Worm (Caenorhabditis elegans) whole organism, L4 larva: ENCODE measurements around the gene his-16.
A peak's percentile ranks its signal among the peaks of the same experiment; 100 is the strongest.
"Not testable (repeated sequence)": the region's sequence is repeated elsewhere in the genome, so short reads cannot be mapped to it uniquely, and the experiment has no call there.

Source experiments
- aha-1 ChIP-seq: fragments of 150-350 bp; peaks from one replicate; lab custom pipeline; 2014; ENCODE audit warnings: missing biosample characterization, missing genetic modification characterization
- arid-1 ChIP-seq: fragments of 200-800 bp; sonication (Bioruptor generic); conservative IDR thresholded peaks from 2 replicates; pipeline ENCODE4 v1.3.6; 2022; ENCODE audit warnings: missing genetic modification reagents, missing genetic modification characterization, missing compliant biosample characterization
- daf-16 ChIP-seq, 3 experiments: sonication (generic microtip); optimal IDR thresholded peaks; 2 replicates each; lab custom pipeline; 2016 to 2017; ENCODE audit warnings: missing genetic modification characterization in 3 of 3, missing genetic modification reagents in 3 of 3, mild to moderate bottlenecking in 2 of 3, missing compliant biosample characterization in 2 of 3, missing biosample characterization in 1 of 3, moderate library complexity in 1 of 3
- daf-19 ChIP-seq: fragments of 200-800 bp; sonication (Bioruptor generic); conservative IDR thresholded peaks from 2 replicates; pipeline ENCODE4 v1.3.6; 2022; ENCODE audit warnings: missing genetic modification characterization, missing compliant biosample characterization
- dmd-6 ChIP-seq: fragments of 200-800 bp; sonication (Bioruptor generic); IDR thresholded peaks from 2 replicates; pipeline ENCODE4 v1.3.6; 2022; ENCODE audit warnings: missing genetic modification reagents, missing genetic modification characterization, missing compliant biosample characterization
- dve-1 ChIP-seq: sonication (generic microtip); optimal IDR thresholded peaks from 2 replicates; lab custom pipeline; 2017; ENCODE audit warnings: antibody characterized with exemption, mild to moderate bottlenecking, missing genetic modification characterization, missing compliant biosample characterization; ENCODE audit not compliant: insufficient read depth
- hlh-11 ChIP-seq: fragments of 200-800 bp; sonication (Bioruptor generic); optimal IDR thresholded peaks from 2 replicates; lab custom pipeline; 2018; ENCODE audit warnings: mild to moderate bottlenecking, missing genetic modification characterization, missing compliant biosample characterization
- hlh-30 ChIP-seq: sonication (generic microtip); optimal IDR thresholded peaks from 2 replicates; lab custom pipeline; 2017; ENCODE audit warnings: antibody characterized with exemption, mild to moderate bottlenecking, missing genetic modification characterization, missing compliant biosample characterization; ENCODE audit not compliant: insufficient read depth
- lin-1 ChIP-seq: fragments of 200-800 bp; sonication (Bioruptor generic); IDR thresholded peaks from 2 replicates; pipeline ENCODE4 v1.3.6; 2022; ENCODE audit warnings: missing genetic modification reagents, missing genetic modification characterization, missing compliant biosample characterization
- lin-29 ChIP-seq: fragments of 200-800 bp; sonication (Bioruptor generic); IDR thresholded peaks from 2 replicates; pipeline ENCODE4 v1.3.6; 2022; ENCODE audit warnings: missing genetic modification reagents, missing genetic modification characterization, missing compliant biosample characterization
- lin-38 ChIP-seq: fragments of 200-800 bp; sonication (Bioruptor generic); IDR thresholded peaks from 2 replicates; pipeline ENCODE4 v1.3.6; 2022; ENCODE audit warnings: missing genetic modification reagents, missing genetic modification characterization, missing compliant biosample characterization
- mes-2 ChIP-seq: sonication (generic microtip); optimal IDR thresholded peaks from 2 replicates; lab custom pipeline; 2016; ENCODE audit warnings: missing genotype, mild to moderate bottlenecking, missing genetic modification characterization, missing compliant biosample characterization; ENCODE audit not compliant: poor library complexity, severe bottlenecking
- nhr-102 ChIP-seq: sonication (generic microtip); optimal IDR thresholded peaks from 2 replicates; lab custom pipeline; 2016; ENCODE audit warnings: mild to moderate bottlenecking, missing genetic modification characterization, moderate library complexity, missing compliant biosample characterization
- nhr-28 ChIP-seq: fragments of 150-350 bp; optimal IDR thresholded peaks from 2 replicates; lab custom pipeline; 2014; ENCODE audit warnings: missing biosample characterization, missing genetic modification characterization
- nhr-42 ChIP-seq: fragments of 200-800 bp; sonication (Bioruptor generic); IDR thresholded peaks from 2 replicates; pipeline ENCODE4 v1.3.6; 2022; ENCODE audit warnings: missing genetic modification characterization, missing compliant biosample characterization
- nhr-77 ChIP-seq: fragments of 150-350 bp; optimal IDR thresholded peaks from 2 replicates; lab custom pipeline; 2014; ENCODE audit warnings: missing biosample characterization, missing genetic modification characterization
- pha-4 ChIP-seq, 2 experiments: fragments of 150-350 bp in 1 of 2; fragments of 200-800 bp in 1 of 2; sonication (Bioruptor generic) in 1 of 2; IDR thresholded peaks in 1 of 2; optimal IDR thresholded peaks in 1 of 2; 2 replicates each; pipeline versions ENCODE4 v1.3.6 to Lab custom; 2014 to 2022; ENCODE audit warnings: missing genetic modification characterization in 2 of 2, missing genetic modification reagents in 2 of 2, missing biosample characterization in 1 of 2, missing compliant biosample characterization in 1 of 2
- php-3 ChIP-seq: fragments of 200-800 bp; sonication (Bioruptor generic); IDR thresholded peaks from 2 replicates; pipeline ENCODE4 v1.3.6; 2022; ENCODE audit warnings: missing genetic modification reagents, missing genetic modification characterization, missing compliant biosample characterization
- pqm-1 ChIP-seq: sonication (generic microtip); optimal IDR thresholded peaks from 2 replicates; lab custom pipeline; 2017; ENCODE audit warnings: missing biosample characterization, missing genetic modification characterization
- snpc-1.2 ChIP-seq: fragments of 200-800 bp; sonication (Bioruptor generic); IDR thresholded peaks from 2 replicates; pipeline ENCODE4 v1.3.6; 2022; ENCODE audit warnings: missing genetic modification reagents, missing genetic modification characterization, missing compliant biosample characterization
- snpc-4 ChIP-seq: fragments of 150-350 bp; optimal IDR thresholded peaks from 2 replicates; lab custom pipeline; 2014; ENCODE audit warnings: missing biosample characterization, missing genetic modification characterization
- spr-1 ChIP-seq: sonication (generic microtip); optimal IDR thresholded peaks from 2 replicates; lab custom pipeline; 2016; ENCODE audit warnings: mild to moderate bottlenecking, missing genetic modification characterization, missing compliant biosample characterization
- unc-62 ChIP-seq, 3 experiments: fragments of 150-350 bp in 1 of 3; sonication (generic microtip); optimal IDR thresholded peaks in 2 of 3; peaks in 1 of 3; 1 replicate in 1 of 3; 2 replicates in 2 of 3; lab custom pipeline; 2014 to 2017; ENCODE audit warnings: missing biosample characterization in 3 of 3, missing genetic modification characterization in 3 of 3, missing genetic modification reagents in 3 of 3, missing genotype in 1 of 3
- zfp-2 ChIP-seq: sonication (generic microtip); optimal IDR thresholded peaks from 2 replicates; lab custom pipeline; 2016; ENCODE audit warnings: mild to moderate bottlenecking, missing genetic modification characterization, missing compliant biosample characterization
- zip-11 ChIP-seq: fragments of 200-800 bp; sonication (Bioruptor generic); IDR thresholded peaks from 2 replicates; pipeline ENCODE4 v1.3.6; 2022; ENCODE audit warnings: missing genetic modification characterization, missing compliant biosample characterization

The his-16 gene

ce11 chrII:13829123-13829996 is 11.4 kb upstream of the his-16 start (continued):
- TF ChIP-seq lin-38 (GFP tag; lab: Robert Waterston, UW) = peak; percentile 63
- peak; percentile 70 for TF ChIP-seq hlh-30
- TF ChIP-seq, all 104 proteins: peak for 36; not testable (repeated sequence) for 68

ce11 chrII:13828597-13828996 is 10.7 kb upstream of the his-16 start, which contains the start of gene his-42:
TSS of gene his-42 (minus strand) at chrII:13828697.
- TF ChIP-seq unc-62 (GFP tag; optimal IDR thresholded peaks at IDR 0.05 in 1 of 2; lab: Kevin White, UChicago) (peak in 1 of 2 experiments; percentile 27), unc-62 (tag; optimal IDR thresholded peaks at IDR 0.05; lab: Kevin White, UChicago) (no peak), zip-11 (GFP tag; lab: Robert Waterston, UW) (no peak)

ce11 chrII:13824570-13824969 is 6.6 kb upstream of the his-16 start:
- TF ChIP-seq nhr-77 (tag; lab: Kevin White, UChicago) = peak; percentile 72
- TF ChIP-seq daf-16 (GFP tag; optimal IDR thresholded peaks at IDR 0.05; lab: Kevin White, UChicago) = not testable (repeated sequence)
- TF ChIP-seq daf-16 (tag; optimal IDR thresholded peaks at IDR 0.05; lab: Kevin White, UChicago) = peak; percentile 32

- TF ChIP-seq arid-1 (GFP tag; lab: Robert Waterston, UW) (0 out of 2 replicates have a peak, but pooled peaks have one; percentile 41), nhr-42 (GFP tag; lab: Robert Waterston, UW) (0 out of 2 replicates have a peak, but pooled peaks have one; percentile 43), snpc-1.2 (GFP tag; lab: Robert Waterston, UW) (0 out of 2 replicates have a peak, but pooled peaks have one; percentile 51), lin-38 (GFP tag; lab: Robert Waterston, UW) (peak; percentile 46), nhr-102 (tag; lab: Kevin White, UChicago) (peak; percentile 2), php-3 (GFP tag; lab: Robert Waterston, UW) (0 out of 2 replicates have a peak, but pooled peaks have one; percentile 7)
These were observed 469 bp downstream of the his-16 start for ce11 chrII:13817474-13817873.

- TF ChIP-seq daf-19 (GFP tag; lab: Robert Waterston, UW) (0 out of 2 replicates have a peak, but pooled peaks have one; percentile 56), unc-62 (GFP tag; optimal IDR thresholded peaks at IDR 0.05 in 1 of 2; lab: Kevin White, UChicago) (peak in 1 of 2 experiments; percentile 87), unc-62 (tag; optimal IDR thresholded peaks at IDR 0.05; lab: Kevin White, UChicago) (no peak), aha-1 (tag; lab: Kevin White, UChicago) (peak; percentile 86), snpc-4 (tag; lab: Kevin White, UChicago) (no peak), hlh-30 (no peak)
- TF ChIP-seq, all 104 proteins: peak for 3
These were observed 2.4 kb downstream of the his-16 start for ce11 chrII:13815513-13815912.

ce11 chrII:13813950-13814349 is 4.0 kb downstream of the his-16 start:
- TF ChIP-seq aha-1 (tag; lab: Kevin White, UChicago) = peak; percentile 97
- TF ChIP-seq php-3 (GFP tag; lab: Robert Waterston, UW) = 0 out of 2 replicates have a peak, but pooled peaks have one; percentile 11
- TF ChIP-seq zfp-2 (tag; lab: Kevin White, UChicago) = no peak
- TF ChIP-seq hlh-30 = peak; percentile 26
- TF ChIP-seq lin-38 (GFP tag; lab: Robert Waterston, UW) = no peak
- peak; percentile 56 for TF ChIP-seq dve-1
- no peak for TF ChIP-seq spr-1 (tag; lab: Kevin White, UChicago)
- peak; percentile 76 for TF ChIP-seq nhr-28 (tag; lab: Kevin White, UChicago)
- TF ChIP-seq pqm-1 = peak; percentile 90
- TF ChIP-seq unc-62 (GFP tag; optimal IDR thresholded peaks at IDR 0.05 in 1 of 2; lab: Kevin White, UChicago) = peak in 1 of 2 experiments; percentile 26
- no peak for TF ChIP-seq unc-62 (tag; optimal IDR thresholded peaks at IDR 0.05; lab: Kevin White, UChicago)
- TF ChIP-seq lin-1 (GFP tag; lab: Robert Waterston, UW) = 0 out of 2 replicates have a peak, but pooled peaks have one; percentile 17
- TF ChIP-seq lin-29 (GFP tag; lab: Robert Waterston, UW) = no peak
- TF ChIP-seq mes-2 (tag; lab: Kevin White, UChicago) = peak; percentile 13
- peak; percentile 82 for TF ChIP-seq nhr-77 (tag; lab: Kevin White, UChicago)
- TF ChIP-seq nhr-42 (GFP tag; lab: Robert Waterston, UW) = peak; percentile 30; the same call in 1 of the 2 replicates
- no peak for TF ChIP-seq daf-16 (GFP tag; optimal IDR thresholded peaks at IDR 0.05; lab: Kevin White, UChicago)
- TF ChIP-seq daf-16 (tag; optimal IDR thresholded peaks at IDR 0.05; lab: Kevin White, UChicago) = peak; percentile 37
- peak; percentile 81 for TF ChIP-seq dmd-6 (GFP tag; lab: Robert Waterston, UW)
- TF ChIP-seq hlh-11 (tag; lab: Kevin White, UChicago) = peak; percentile 82
- TF ChIP-seq pha-4 (GFP tag; IDR thresholded peaks at IDR 0.05; lab: Robert Waterston, UW) = 0 out of 2 replicates have a peak, but pooled peaks have one; percentile 20
- no peak for TF ChIP-seq pha-4 (tag; optimal IDR thresholded peaks at IDR 0.05; lab: Kevin White, UChicago)
